Worm (Caenorhabditis elegans) whole organism, late embryonic: ENCODE results near the gene nlp-61.

Experiments
- K09A11.1 ChIP-seq: sonication (generic microtip); optimal IDR thresholded peaks from 2 replicates; lab custom pipeline; 2017; ENCODE audit warnings: antibody characterized with exemption, mild to moderate bottlenecking, missing genetic modification characterization, missing compliant biosample characterization; ENCODE audit not compliant: insufficient read depth
- ama-1 ChIP-seq: fragments of 150-350 bp; optimal IDR thresholded peaks from 2 replicates; lab custom pipeline; 2014
- dmd-4 ChIP-seq: sonication (generic microtip); optimal IDR thresholded peaks from 2 replicates; lab custom pipeline; 2016; ENCODE audit warnings: borderline replicate concordance, missing genetic modification characterization, missing compliant biosample characterization
- hlh-30 ChIP-seq: sonication (generic microtip); optimal IDR thresholded peaks from 2 replicates; lab custom pipeline; 2017; ENCODE audit warnings: antibody characterized with exemption, missing genetic modification characterization, missing compliant biosample characterization; ENCODE audit not compliant: insufficient read depth

DNA sequence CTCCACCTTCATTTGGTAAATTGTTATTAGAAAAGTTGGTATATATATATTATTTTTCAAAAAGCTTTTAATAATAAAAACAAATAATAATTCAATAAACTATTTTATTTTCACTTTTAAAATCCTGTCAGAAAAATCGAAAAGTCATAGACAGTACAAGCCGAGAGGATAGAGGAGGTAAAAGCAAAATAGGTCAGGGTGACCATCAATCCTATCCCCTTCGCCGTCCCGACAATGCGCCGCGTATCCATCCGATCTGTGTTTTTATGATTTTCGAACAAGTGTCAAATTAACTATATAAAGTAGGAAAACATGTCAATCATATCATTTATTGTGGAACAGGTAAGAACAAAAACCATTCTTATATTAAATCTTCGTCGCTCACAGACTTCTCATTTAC lies 38.0 kb downstream of the nlp-61 start:
- no peak for TF ChIP-seq K09A11.1 (tag; lab: Kevin White, UChicago)
- TF ChIP-seq ama-1: no peak
- TF ChIP-seq dmd-4 (tag; lab: Kevin White, UChicago): no peak
- no peak for TF ChIP-seq hlh-30 (tag; lab: Kevin White, UChicago)
